Worm (Caenorhabditis elegans) whole organism, young adult: ENCODE measurements around the gene nduc-2.

Experiments used
- F10E7.11 ChIP-seq: sonication (generic microtip); optimal IDR thresholded peaks from 2 replicates; lab custom pipeline; 2017; ENCODE audit warnings: mild to moderate bottlenecking, missing genetic modification characterization, moderate library complexity, missing compliant biosample characterization
- efl-1 ChIP-seq: fragments of 150-350 bp; optimal IDR thresholded peaks from 2 replicates; lab custom pipeline; 2014; ENCODE audit warnings: missing biosample characterization, missing genetic modification reagents, missing genetic modification characterization
- lsy-27 ChIP-seq: sonication (generic microtip); optimal IDR thresholded peaks from 2 replicates; lab custom pipeline; 2017; ENCODE audit warnings: missing genetic modification characterization, mild to moderate bottlenecking, missing compliant biosample characterization, antibody characterized with exemption, missing genotype, borderline replicate concordance; ENCODE audit not compliant: insufficient read depth
- mcd-1 ChIP-seq: fragments of 200-800 bp; sonication (Bioruptor generic); IDR thresholded peaks from 2 replicates; pipeline ENCODE4 v1.3.6; 2022; ENCODE audit warnings: missing genetic modification reagents, missing genetic modification characterization, missing compliant biosample characterization
- mxl-1 ChIP-seq: sonication (generic microtip); optimal IDR thresholded peaks from 2 replicates; lab custom pipeline; 2016; ENCODE audit warnings: missing genetic modification characterization, missing compliant biosample characterization
- nhr-120 ChIP-seq: fragments of 200-800 bp; sonication (Bioruptor generic); IDR thresholded peaks from 2 replicates; pipeline ENCODE4 v1.3.6; 2022; ENCODE audit warnings: missing genetic modification characterization, missing compliant biosample characterization
- nhr-90 ChIP-seq: sonication (generic microtip); optimal IDR thresholded peaks from 2 replicates; lab custom pipeline; 2016; ENCODE audit warnings: missing genotype, mild to moderate bottlenecking, missing genetic modification characterization, missing compliant biosample characterization
- unc-62 ChIP-seq: fragments of 150-350 bp; optimal IDR thresholded peaks from 2 replicates; lab custom pipeline; 2014; ENCODE audit warnings: missing biosample characterization, missing genetic modification reagents, missing genetic modification characterization

- TF ChIP-seq nhr-90 (tag; lab: Kevin White, UChicago), result no peak
- TF ChIP-seq unc-62 (GFP tag; lab: Kevin White, UChicago), result no peak
- no peak for TF ChIP-seq lsy-27 (tag; lab: Kevin White, UChicago)
- no peak for TF ChIP-seq mxl-1
- no peak for TF ChIP-seq efl-1 (GFP tag; lab: Kevin White, UChicago)
- TF ChIP-seq nhr-120, result no peak
- no peak for TF ChIP-seq F10E7.11 (tag; lab: Kevin White, UChicago)
- no peak for TF ChIP-seq mcd-1 (GFP tag; lab: Robert Waterston, UW)
These were observed 47.7 kb downstream of the nduc-2 start, which contains the start of gene txdc-17 for ce11 chrIII:2834363-2834762.
